Fruit fly (Drosophila melanogaster) whole organism: ENCODE measurements around the gene CG6688.

Experiments used
- CG8478 ChIP-seq: fragments of >200 bp; optimal IDR thresholded peaks from 2 replicates; lab custom pipeline; 2018; ENCODE audit warnings: inconsistent platforms
- Dll ChIP-seq: fragments of >200 bp; optimal IDR thresholded peaks from 2 replicates; lab custom pipeline; 2017
- pan ChIP-seq: fragments of >200 bp; optimal IDR thresholded peaks from 2 replicates; lab custom pipeline; 2017
- psq ChIP-seq: fragments of >200 bp; optimal IDR thresholded peaks from 2 replicates; lab custom pipeline; 2017

- no peak for TF ChIP-seq Dll
- TF ChIP-seq CG8478: no peak
- TF ChIP-seq pan (lab: Kevin White, UChicago): no peak
- no peak for TF ChIP-seq psq
Measured at dm6 chr3R:23035463-23035862, 23.3 kb downstream of the CG6688 start, which contains the start of gene CG13833.
